Worm (Caenorhabditis elegans): ENCODE measurements around the gene W07G4.1.

The W07G4.1 gene

ce11 chrV:13006754-13007153 is 26.6 kb upstream of the W07G4.1 start:
- TF ChIP-seq nhr-12 (tag; optimal IDR thresholded peaks at IDR 0.05) (no peak), egl-5 (tag; optimal IDR thresholded peaks at IDR 0.05) (no peak), unc-62 (GFP tag; optimal IDR thresholded peaks at IDR 0.05) (no peak), ZK546.5 (tag; optimal IDR thresholded peaks at IDR 0.05) (no peak), nhr-23 (tag; optimal IDR thresholded peaks at IDR 0.05) (no peak)

ce11 chrV:13008825-13009224 is 24.5 kb upstream of the W07G4.1 start, which contains the start of gene F15B9.10:
F15B9.10 (minus strand) TSS chrV:13008925.
- TF ChIP-seq elt-1 (tag; optimal IDR thresholded peaks at IDR 0.05) (no peak), nhr-76 (tag; optimal IDR thresholded peaks at IDR 0.05) (no peak), nhr-25 (tag; optimal IDR thresholded peaks at IDR 0.05) (no peak), nhr-237 (tag; optimal IDR thresholded peaks at IDR 0.05) (no peak)

- TF ChIP-seq nhr-67 (tag; optimal IDR thresholded peaks at IDR 0.05) (no peak), fos-1 (tag; optimal IDR thresholded peaks at IDR 0.05) (no peak), elt-2 (tag; optimal IDR thresholded peaks at IDR 0.05) (no peak), mml-1 (tag; optimal IDR thresholded peaks at IDR 0.05) (no peak), ceh-9 (tag; optimal IDR thresholded peaks at IDR 0.05) (no peak), eor-1 (tag; optimal IDR thresholded peaks at IDR 0.05) (no peak)
Observed at ce11 chrV:13009271-13009670, 24.1 kb upstream of the W07G4.1 start.

- TF ChIP-seq mdl-1 (tag; optimal IDR thresholded peaks at IDR 0.05) = no peak
- TF ChIP-seq nhr-43 (tag; optimal IDR thresholded peaks at IDR 0.05; ENCODE audit: poor library complexity, severe bottlenecking) = no peak
- TF ChIP-seq elt-2 (tag; optimal IDR thresholded peaks at IDR 0.05) = peak; percentile 25
- TF ChIP-seq ceh-16 (tag; optimal IDR thresholded peaks at IDR 0.05) = no peak
- TF ChIP-seq egl-5 (tag; optimal IDR thresholded peaks at IDR 0.05) = peak; percentile 23
- peak; percentile 2 for TF ChIP-seq pha-4 (tag; optimal IDR thresholded peaks at IDR 0.05)
- no peak for TF ChIP-seq daf-12 (tag; optimal IDR thresholded peaks at IDR 0.05)
- TF ChIP-seq ceh-28 (tag; optimal IDR thresholded peaks at IDR 0.05) = peak; percentile 14
- TF ChIP-seq nfya-1 (tag; optimal IDR thresholded peaks at IDR 0.05; ENCODE audit: insufficient read depth) = peak; percentile 58
- peak; percentile 1 for TF ChIP-seq nhr-25 (tag; optimal IDR thresholded peaks at IDR 0.05)
Observed at ce11 chrV:13009843-13010242, 23.5 kb upstream of the W07G4.1 start.

- TF ChIP-seq nhr-12 (tag; optimal IDR thresholded peaks at IDR 0.05) (no peak), ztf-11 (tag; optimal IDR thresholded peaks at IDR 0.05) (no peak), mml-1 (tag; optimal IDR thresholded peaks at IDR 0.05) (no peak), unc-39 (tag; optimal IDR thresholded peaks at IDR 0.05) (no peak), zag-1 (tag; optimal IDR thresholded peaks at IDR 0.05) (no peak), pqm-1 (tag; optimal IDR thresholded peaks at IDR 0.05) (peak; percentile 70), elt-2 (tag; optimal IDR thresholded peaks at IDR 0.05) (peak; percentile 91), R02D3.7 (tag; optimal IDR thresholded peaks at IDR 0.05) (no peak), unc-62 (GFP tag; optimal IDR thresholded peaks at IDR 0.05) (no peak), pha-4 (tag; optimal IDR thresholded peaks at IDR 0.05) (peak; percentile 15), jun-1 (tag; optimal IDR thresholded peaks at IDR 0.05) (peak; percentile 26), ceh-28 (tag; optimal IDR thresholded peaks at IDR 0.05) (peak; percentile 22)
Observed at ce11 chrV:13011904-13012303, 21.4 kb upstream of the W07G4.1 start.

- TF ChIP-seq elt-3 (tag; optimal IDR thresholded peaks at IDR 0.05) (no peak), ceh-82 (tag; optimal IDR thresholded peaks at IDR 0.05) (no peak), pqm-1 (tag; optimal IDR thresholded peaks at IDR 0.05) (no peak), aly-2 (tag; optimal IDR thresholded peaks at IDR 0.05) (no peak), nhr-43 (tag; optimal IDR thresholded peaks at IDR 0.05; ENCODE audit: poor library complexity, severe bottlenecking) (no peak), ama-1 (optimal IDR thresholded peaks at IDR 0.05) (no peak), hmg-11 (tag; optimal IDR thresholded peaks at IDR 0.05) (no peak), eor-1 (tag; optimal IDR thresholded peaks at IDR 0.05) (no peak), nfya-1 (tag; optimal IDR thresholded peaks at IDR 0.05; ENCODE audit: insufficient read depth) (no peak), nhr-77 (tag; optimal IDR thresholded peaks at IDR 0.05) (no peak), ZK546.5 (tag; optimal IDR thresholded peaks at IDR 0.05) (no peak)
Observed at ce11 chrV:13013158-13013557, 20.2 kb upstream of the W07G4.1 start, which contains the start of gene try-10. try-10 (minus strand) TSS chrV:13013258.
